Worm (Caenorhabditis elegans) whole organism, L4 larva: ENCODE data around the gene B0454.5.

Experiments
- F37D6.2 ChIP-seq: sonication (generic microtip); optimal IDR thresholded peaks from 2 replicates; lab custom pipeline; 2016; ENCODE audit warnings: mild to moderate bottlenecking, missing genetic modification characterization, missing compliant biosample characterization
- T20F7.1 ChIP-seq: fragments of 200-800 bp; sonication (Bioruptor generic); optimal IDR thresholded peaks from 2 replicates; lab custom pipeline; 2018; ENCODE audit warnings: mild to moderate bottlenecking, missing genetic modification characterization, missing compliant biosample characterization
- Y105C5A.15 ChIP-seq: fragments of 200-800 bp; sonication (Bioruptor generic); IDR thresholded peaks from 2 replicates; pipeline ENCODE4 v1.3.6; 2022; ENCODE audit warnings: missing genetic modification characterization, missing compliant biosample characterization
- Y48G9A.11 ChIP-seq: fragments of 200-800 bp; sonication (Bioruptor generic); IDR thresholded peaks from 2 replicates; pipeline ENCODE4 v1.3.6; 2022; ENCODE audit warnings: missing genetic modification reagents, missing genetic modification characterization, missing compliant biosample characterization
- aha-1 ChIP-seq: fragments of 150-350 bp; peaks from one replicate; lab custom pipeline; 2014; ENCODE audit warnings: missing biosample characterization, missing genetic modification characterization
- ama-1 ChIP-seq: fragments of 150-350 bp; optimal IDR thresholded peaks from 2 replicates; lab custom pipeline; 2014; ENCODE audit warnings: inconsistent platforms, mixed read lengths
- ceh-20 ChIP-seq: fragments of 200-800 bp; sonication (Bioruptor generic); IDR thresholded peaks from 2 replicates; pipeline ENCODE4 v1.3.6; 2022; ENCODE audit warnings: missing genetic modification reagents, missing genetic modification characterization, missing compliant biosample characterization
- ctbp-1 ChIP-seq: fragments of 200-800 bp; sonication (Bioruptor generic); IDR thresholded peaks from 2 replicates; pipeline ENCODE4 v1.3.6; 2022; ENCODE audit warnings: missing genetic modification reagents, missing genetic modification characterization, missing compliant biosample characterization
- daf-16 ChIP-seq, 3 experiments: sonication (generic microtip); optimal IDR thresholded peaks; 2 replicates each; lab custom pipeline; 2016 to 2017; ENCODE audit warnings: missing genetic modification characterization in 3 of 3, missing genetic modification reagents in 3 of 3, mild to moderate bottlenecking in 2 of 3, missing compliant biosample characterization in 2 of 3, missing biosample characterization in 1 of 3, moderate library complexity in 1 of 3
- dmd-6 ChIP-seq: fragments of 200-800 bp; sonication (Bioruptor generic); IDR thresholded peaks from 2 replicates; pipeline ENCODE4 v1.3.6; 2022; ENCODE audit warnings: missing genetic modification reagents, missing genetic modification characterization, missing compliant biosample characterization
- dmd-8 ChIP-seq: fragments of 200-800 bp; sonication (Bioruptor generic); IDR thresholded peaks from 2 replicates; pipeline ENCODE4 v1.3.6; 2022; ENCODE audit warnings: missing genetic modification characterization, missing compliant biosample characterization
- egl-27 ChIP-seq: sonication (generic microtip); optimal IDR thresholded peaks from 3 replicates; lab custom pipeline; 2017; ENCODE audit warnings: missing biosample characterization, missing genetic modification reagents, missing genetic modification characterization
- hlh-11 ChIP-seq: fragments of 200-800 bp; sonication (Bioruptor generic); optimal IDR thresholded peaks from 2 replicates; lab custom pipeline; 2018; ENCODE audit warnings: mild to moderate bottlenecking, missing genetic modification characterization, missing compliant biosample characterization
- hlh-30 ChIP-seq: sonication (generic microtip); optimal IDR thresholded peaks from 2 replicates; lab custom pipeline; 2017; ENCODE audit warnings: antibody characterized with exemption, mild to moderate bottlenecking, missing genetic modification characterization, missing compliant biosample characterization; ENCODE audit not compliant: insufficient read depth
- jun-1 ChIP-seq: fragments of 150-350 bp; optimal IDR thresholded peaks from 2 replicates; lab custom pipeline; 2014; ENCODE audit warnings: missing biosample characterization, missing genetic modification reagents, missing genetic modification characterization
- lin-1 ChIP-seq: fragments of 200-800 bp; sonication (Bioruptor generic); IDR thresholded peaks from 2 replicates; pipeline ENCODE4 v1.3.6; 2022; ENCODE audit warnings: missing genetic modification reagents, missing genetic modification characterization, missing compliant biosample characterization
- lin-15B ChIP-seq: fragments of 150-350 bp; sonication (generic microtip); optimal IDR thresholded peaks from 3 replicates; lab custom pipeline; 2014; ENCODE audit warnings: missing biosample characterization, missing genetic modification characterization
- lir-3 ChIP-seq: sonication (generic microtip); optimal IDR thresholded peaks from 2 replicates; lab custom pipeline; 2016; ENCODE audit warnings: mild to moderate bottlenecking, missing genetic modification characterization, missing compliant biosample characterization
- madf-5 ChIP-seq, 2 experiments: fragments of 200-800 bp; sonication (Bioruptor generic); IDR thresholded peaks; 2 replicates each; pipeline ENCODE4 v1.3.6; 2022; ENCODE audit warnings: missing compliant biosample characterization in 2 of 2, missing genetic modification characterization in 2 of 2
- mep-1 ChIP-seq: fragments of 150-350 bp; sonication (generic microtip); optimal IDR thresholded peaks from 3 replicates; lab custom pipeline; 2014; ENCODE audit warnings: missing biosample characterization, missing genetic modification characterization
- mxl-2 ChIP-seq: fragments of 200-800 bp; sonication (Bioruptor generic); conservative IDR thresholded peaks from 2 replicates; pipeline ENCODE4 v1.3.6; 2022; ENCODE audit warnings: missing genetic modification reagents, missing genetic modification characterization, missing compliant biosample characterization
- nhr-237 ChIP-seq: sonication (generic microtip); optimal IDR thresholded peaks from 2 replicates; lab custom pipeline; 2017; ENCODE audit warnings: missing biosample characterization, missing genetic modification characterization
- nhr-28 ChIP-seq: fragments of 150-350 bp; optimal IDR thresholded peaks from 2 replicates; lab custom pipeline; 2014; ENCODE audit warnings: missing biosample characterization, missing genetic modification characterization
- nhr-42 ChIP-seq: fragments of 200-800 bp; sonication (Bioruptor generic); IDR thresholded peaks from 2 replicates; pipeline ENCODE4 v1.3.6; 2022; ENCODE audit warnings: missing genetic modification characterization, missing compliant biosample characterization
- nhr-6 ChIP-seq: fragments of 150-350 bp; optimal IDR thresholded peaks from 2 replicates; lab custom pipeline; 2014; ENCODE audit warnings: missing biosample characterization, missing genetic modification characterization
- nhr-76 ChIP-seq: fragments of 150-350 bp; optimal IDR thresholded peaks from 2 replicates; lab custom pipeline; 2014; ENCODE audit warnings: missing biosample characterization, missing genetic modification characterization
- php-3 ChIP-seq: fragments of 200-800 bp; sonication (Bioruptor generic); IDR thresholded peaks from 2 replicates; pipeline ENCODE4 v1.3.6; 2022; ENCODE audit warnings: missing genetic modification reagents, missing genetic modification characterization, missing compliant biosample characterization
- rbr-2 ChIP-seq: sonication (generic microtip); optimal IDR thresholded peaks from 2 replicates; lab custom pipeline; 2016; ENCODE audit warnings: missing genotype, missing genetic modification characterization, missing compliant biosample characterization
- sdz-12 ChIP-seq: fragments of 200-800 bp; sonication (Bioruptor generic); optimal IDR thresholded peaks from 2 replicates; lab custom pipeline; 2018; ENCODE audit warnings: mild to moderate bottlenecking, missing genetic modification characterization, missing compliant biosample characterization
- spr-1 ChIP-seq: sonication (generic microtip); optimal IDR thresholded peaks from 2 replicates; lab custom pipeline; 2016; ENCODE audit warnings: mild to moderate bottlenecking, missing genetic modification characterization, missing compliant biosample characterization
- spr-3 ChIP-seq: fragments of 200-800 bp; sonication (Bioruptor generic); optimal IDR thresholded peaks from 2 replicates; lab custom pipeline; 2018; ENCODE audit warnings: mild to moderate bottlenecking, missing genetic modification characterization, missing compliant biosample characterization
- tra-1 ChIP-seq: fragments of 200-800 bp; sonication (Bioruptor generic); IDR thresholded peaks from 2 replicates; pipeline ENCODE4 v1.3.6; 2022; ENCODE audit warnings: missing genetic modification reagents, missing genetic modification characterization, missing compliant biosample characterization
- unc-39 ChIP-seq: sonication (generic microtip); optimal IDR thresholded peaks from 2 replicates; lab custom pipeline; 2017; ENCODE audit warnings: missing biosample characterization, missing genetic modification characterization
- unc-62 ChIP-seq, 3 experiments: fragments of 150-350 bp in 1 of 3; sonication (generic microtip); optimal IDR thresholded peaks in 2 of 3; peaks in 1 of 3; 1 replicate in 1 of 3; 2 replicates in 2 of 3; lab custom pipeline; 2014 to 2017; ENCODE audit warnings: missing biosample characterization in 3 of 3, missing genetic modification characterization in 3 of 3, missing genetic modification reagents in 3 of 3, missing genotype in 1 of 3
- zfp-2 ChIP-seq: sonication (generic microtip); optimal IDR thresholded peaks from 2 replicates; lab custom pipeline; 2016; ENCODE audit warnings: mild to moderate bottlenecking, missing genetic modification characterization, missing compliant biosample characterization
- zfp-3 ChIP-seq: fragments of 200-800 bp; sonication (Bioruptor generic); conservative IDR thresholded peaks from 2 replicates; pipeline ENCODE4 v1.3.6; 2022; ENCODE audit warnings: missing genetic modification reagents, missing genetic modification characterization, missing compliant biosample characterization
- zip-2 ChIP-seq: fragments of 150-350 bp; optimal IDR thresholded peaks from 2 replicates; lab custom pipeline; 2014; ENCODE audit warnings: missing biosample characterization, missing genetic modification characterization

Gene B0454.5

DNA sequence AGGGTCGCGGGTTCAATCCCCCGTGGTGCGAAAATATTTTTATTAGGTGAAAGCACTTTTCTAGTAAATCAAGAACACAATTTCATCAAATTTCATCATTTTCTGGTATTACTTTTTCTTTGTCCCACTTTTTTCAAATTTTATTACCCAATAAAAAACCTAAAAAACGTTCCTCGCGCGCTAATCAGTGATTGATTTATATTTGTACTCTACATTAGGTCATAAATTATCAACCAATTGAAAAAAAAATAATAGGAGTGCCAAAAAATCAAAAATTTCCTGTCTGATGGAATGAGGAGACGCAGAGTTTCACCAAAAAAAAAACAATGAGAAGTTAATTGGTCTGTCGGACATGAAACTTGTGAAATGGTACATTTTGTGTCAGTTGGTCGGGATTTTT lies 14.0 kb upstream of the B0454.5 start:
- TF ChIP-seq ctbp-1 (GFP tag; lab: Robert Waterston, UW): no peak
- TF ChIP-seq nhr-28 (tag; lab: Kevin White, UChicago): peak; percentile 18
- no peak for TF ChIP-seq nhr-237 (tag; lab: Kevin White, UChicago)
- no peak for TF ChIP-seq madf-5 (GFP tag; IDR thresholded peaks at IDR 0.05; lab: Robert Waterston, UW)
- peak; percentile 86 for TF ChIP-seq ceh-20 (GFP tag; lab: Robert Waterston, UW)
- 0 out of 2 replicates have a peak, but pooled peaks have one; percentile 14 for TF ChIP-seq tra-1
- no peak for TF ChIP-seq zip-2 (tag; lab: Kevin White, UChicago)
- peak; percentile 83 for TF ChIP-seq php-3 (GFP tag; lab: Robert Waterston, UW)
- TF ChIP-seq mep-1 (tag; lab: Kevin White, UChicago): no peak
- TF ChIP-seq lin-15B (tag; lab: Kevin White, UChicago): no peak
- TF ChIP-seq daf-16 (GFP tag; optimal IDR thresholded peaks at IDR 0.05; lab: Kevin White, UChicago): no peak
- TF ChIP-seq daf-16 (tag; optimal IDR thresholded peaks at IDR 0.05; lab: Kevin White, UChicago): no peak
- TF ChIP-seq lir-3 (tag; lab: Kevin White, UChicago): no peak
- no peak for TF ChIP-seq Y48G9A.11
- no peak for TF ChIP-seq ama-1
- no peak for TF ChIP-seq zfp-2
- no peak for TF ChIP-seq nhr-76 (tag; lab: Kevin White, UChicago)
- no peak for TF ChIP-seq spr-3 (GFP tag; lab: Kevin White, UChicago)
- no peak for TF ChIP-seq nhr-42 (GFP tag; lab: Robert Waterston, UW)
- no peak for TF ChIP-seq aha-1 (tag; lab: Kevin White, UChicago)
- TF ChIP-seq dmd-6: 0 out of 2 replicates have a peak, but pooled peaks have one; percentile 8

ce11 chrII:3028264-3028663 lies 10.4 kb upstream of the B0454.5 start:
- peak; percentile 2 for TF ChIP-seq hlh-30 (tag; lab: Kevin White, UChicago)
- no peak for TF ChIP-seq spr-1 (tag; lab: Kevin White, UChicago)
- peak; percentile 2 for TF ChIP-seq nhr-28 (tag; lab: Kevin White, UChicago)
- no peak for TF ChIP-seq jun-1
- peak; percentile 37 for TF ChIP-seq aha-1 (tag; lab: Kevin White, UChicago)
- TF ChIP-seq hlh-11: peak; percentile 4

- no peak for TF ChIP-seq ama-1
- TF ChIP-seq sdz-12 (GFP tag; lab: Kevin White, UChicago): no peak
- no peak for TF ChIP-seq F37D6.2 (tag; lab: Kevin White, UChicago)
- no peak for TF ChIP-seq Y105C5A.15 (GFP tag; lab: Robert Waterston, UW)
- no peak for TF ChIP-seq zfp-3
- TF ChIP-seq unc-62 (GFP tag; optimal IDR thresholded peaks at IDR 0.05 in 1 of 2; lab: Kevin White, UChicago): no peak
- no peak for TF ChIP-seq unc-62 (tag; optimal IDR thresholded peaks at IDR 0.05; lab: Kevin White, UChicago)
- TF ChIP-seq madf-5 (GFP tag; IDR thresholded peaks at IDR 0.05; lab: Robert Waterston, UW): no peak
- TF ChIP-seq lin-15B (tag; lab: Kevin White, UChicago): no peak
- TF ChIP-seq lin-1 (GFP tag; lab: Robert Waterston, UW): no peak
- no peak for TF ChIP-seq rbr-2 (tag; lab: Kevin White, UChicago)
- no peak for TF ChIP-seq dmd-8
- TF ChIP-seq unc-39 (tag; lab: Kevin White, UChicago): no peak
- no peak for TF ChIP-seq T20F7.1 (GFP tag; lab: Kevin White, UChicago)
- no peak for TF ChIP-seq dmd-6
- TF ChIP-seq mxl-2 (GFP tag; lab: Robert Waterston, UW): no peak
- TF ChIP-seq nhr-6: no peak
- no peak for TF ChIP-seq egl-27 (tag; lab: Kevin White, UChicago)
- TF ChIP-seq, all 104 proteins: peak for 0
These were observed 8.2 kb upstream of the B0454.5 start for ce11 chrII:3030416-3030815.
